Worm (Caenorhabditis elegans): ENCODE data around the gene R11G10.3.
"Not testable (repeated sequence)": the region's sequence is repeated elsewhere in the genome, so short reads cannot be mapped to it uniquely, and the experiment has no call there.

ce11 chrV:13507078-13507477 lies 16.2 kb upstream of the R11G10.3 start:
- TF ChIP-seq ceh-91 (GFP tag; IDR thresholded peaks at IDR 0.05); dpl-1 (GFP tag; optimal IDR thresholded peaks at IDR 0.05); repo-1 (tag; optimal IDR thresholded peaks at IDR 0.05): not testable (repeated sequence)
